Worm (Caenorhabditis elegans): Measurements from ENCODE around the gene stau-1.

The stau-1 gene

DNA sequence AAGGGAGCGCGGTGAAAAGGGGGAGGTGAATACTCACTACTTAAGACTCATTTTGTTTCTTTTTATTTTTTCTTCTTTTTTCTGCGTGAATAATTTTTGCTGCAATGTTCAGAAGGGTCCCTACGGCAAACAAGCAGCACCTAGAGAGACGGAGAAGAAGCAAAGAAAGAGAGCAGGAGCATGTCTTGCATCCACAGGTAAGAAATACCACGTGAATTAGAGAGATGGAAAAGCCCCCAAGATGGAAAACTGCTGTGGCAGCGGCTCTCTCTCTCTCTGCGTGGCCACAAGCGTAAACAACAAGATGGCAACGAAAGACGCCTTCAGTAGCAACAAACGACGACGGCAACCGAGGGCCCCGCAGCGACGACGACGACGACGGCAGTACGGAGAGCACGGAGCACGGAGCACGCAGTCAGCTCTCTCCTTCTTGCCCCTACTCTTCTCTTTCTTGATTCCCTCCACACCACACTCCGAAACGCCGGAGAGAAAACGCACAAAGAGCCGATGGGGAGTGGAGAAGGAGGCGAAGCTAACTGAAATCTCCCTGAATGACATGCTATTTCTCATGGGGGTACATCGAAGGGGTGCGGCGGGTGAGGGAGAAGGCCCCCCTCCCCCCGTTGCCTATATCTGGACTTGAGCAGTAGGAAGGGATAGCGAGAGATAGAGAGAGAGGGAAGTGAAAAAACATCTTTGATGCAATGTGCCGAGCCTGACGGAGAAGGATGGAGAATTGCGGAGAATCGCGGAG, 42.3 kb downstream of the stau-1 start:
- peak; percentile 88 for TF ChIP-seq zag-1 (tag; optimal IDR thresholded peaks at IDR 0.05)
- no peak for TF ChIP-seq nhr-25 (tag; optimal IDR thresholded peaks at IDR 0.05)
- TF ChIP-seq ZK546.5 (tag; optimal IDR thresholded peaks at IDR 0.05): no peak
- no peak for TF ChIP-seq elt-1 (tag; optimal IDR thresholded peaks at IDR 0.05)
- TF ChIP-seq lsy-2 (tag; optimal IDR thresholded peaks at IDR 0.05): peak in 1 of 2 experiments; percentile 55
- no peak for TF ChIP-seq dmd-4 (tag; optimal IDR thresholded peaks at IDR 0.05)
- TF ChIP-seq nhr-11 (tag; optimal IDR thresholded peaks at IDR 0.05): no peak
- no peak for TF ChIP-seq fos-1 (tag; optimal IDR thresholded peaks at IDR 0.05)
- TF ChIP-seq ceh-16 (tag; optimal IDR thresholded peaks at IDR 0.05): peak; percentile 10
- TF ChIP-seq nhr-10 (tag; optimal IDR thresholded peaks at IDR 0.05): no peak
- TF ChIP-seq ztf-1 (GFP tag; conservative IDR thresholded peaks at IDR 0.05): no peak
- TF ChIP-seq sem-4 (tag; optimal IDR thresholded peaks at IDR 0.05): peak; percentile 51
- no peak for TF ChIP-seq nhr-237 (tag; optimal IDR thresholded peaks at IDR 0.05)
- no peak for TF ChIP-seq unc-62 (GFP tag; optimal IDR thresholded peaks at IDR 0.05)
- TF ChIP-seq F13H6.1 (tag; optimal IDR thresholded peaks at IDR 0.05): peak; percentile 86
- no peak for TF ChIP-seq ama-1 (optimal IDR thresholded peaks at IDR 0.05)
- no peak for TF ChIP-seq mbf-1 (tag; optimal IDR thresholded peaks at IDR 0.05)
- peak; percentile 66 for TF ChIP-seq unc-55 (GFP tag; optimal IDR thresholded peaks at IDR 0.05)
- peak; percentile 64 for TF ChIP-seq nhr-129 (tag; optimal IDR thresholded peaks at IDR 0.05)
- TF ChIP-seq nhr-21 (tag; optimal IDR thresholded peaks at IDR 0.05): no peak
- peak in 1 of 2 experiments; percentile 51 for TF ChIP-seq mdl-1 (tag; optimal IDR thresholded peaks at IDR 0.05)
- TF ChIP-seq C34F6.9 (tag; optimal IDR thresholded peaks at IDR 0.05): peak; percentile 33
- TF ChIP-seq peb-1 (tag; optimal IDR thresholded peaks at IDR 0.05): no peak
- no peak for TF ChIP-seq blmp-1 (tag; optimal IDR thresholded peaks at IDR 0.05; ENCODE audit: insufficient read depth)
- TF ChIP-seq lin-13 (GFP tag; optimal IDR thresholded peaks at IDR 0.05): peak; percentile 5
- TF ChIP-seq nhr-77 (tag; optimal IDR thresholded peaks at IDR 0.05): no peak
- TF ChIP-seq ztf-11 (tag; optimal IDR thresholded peaks at IDR 0.05): peak; percentile 46
- no peak for TF ChIP-seq R02D3.7 (tag; optimal IDR thresholded peaks at IDR 0.05)
- TF ChIP-seq egl-27 (tag; optimal IDR thresholded peaks at IDR 0.05): no peak
- TF ChIP-seq unc-39 (tag; optimal IDR thresholded peaks at IDR 0.05): peak; percentile 48
- no peak for TF ChIP-seq gmeb-1 (tag; optimal IDR thresholded peaks at IDR 0.05)
- TF ChIP-seq ceh-82 (tag; optimal IDR thresholded peaks at IDR 0.05): no peak
- no peak for TF ChIP-seq skn-1 (tag; optimal IDR thresholded peaks at IDR 0.05)
- TF ChIP-seq nhr-12 (tag; optimal IDR thresholded peaks at IDR 0.05): no peak
- peak; percentile 47 for TF ChIP-seq lin-11 (tag; optimal IDR thresholded peaks at IDR 0.05)
- peak; percentile 75 for TF ChIP-seq sma-9 (GFP tag; optimal IDR thresholded peaks at IDR 0.05)
- TF ChIP-seq sma-9 (tag; optimal IDR thresholded peaks at IDR 0.05): no peak
- peak; percentile 51 for TF ChIP-seq crh-2 (tag; optimal IDR thresholded peaks at IDR 0.05)
- peak; percentile 31 for TF ChIP-seq ztf-4 (tag; optimal IDR thresholded peaks at IDR 0.05)
- no peak for TF ChIP-seq aly-2 (tag; optimal IDR thresholded peaks at IDR 0.05)
- no peak for TF ChIP-seq nhr-6 (tag; optimal IDR thresholded peaks at IDR 0.05)
- no peak for TF ChIP-seq snpc-4 (tag; optimal IDR thresholded peaks at IDR 0.05)
- no peak for TF ChIP-seq elt-3 (tag; optimal IDR thresholded peaks at IDR 0.05)
- TF ChIP-seq lin-39 (tag; optimal IDR thresholded peaks at IDR 0.05): peak; percentile 12
- peak; percentile 80 for TF ChIP-seq mab-5 (tag; optimal IDR thresholded peaks at IDR 0.05)
- no peak for TF ChIP-seq Y55F3AM.14 (GFP tag; optimal IDR thresholded peaks at IDR 0.05)
- TF ChIP-seq nhr-23 (tag; optimal IDR thresholded peaks at IDR 0.05): no peak
- TF ChIP-seq sma-3 (GFP tag; optimal IDR thresholded peaks at IDR 0.05): no peak
- no peak for TF ChIP-seq alr-1 (tag; optimal IDR thresholded peaks at IDR 0.05)
